Worm (Caenorhabditis elegans) whole organism, L4 larva: ENCODE data around the gene Y62E10A.24.

Source experiments
- F49E8.2 ChIP-seq: sonication (generic microtip); optimal IDR thresholded peaks from 2 replicates; lab custom pipeline; 2016; ENCODE audit warnings: missing compliant biosample characterization, mild to moderate bottlenecking, missing genetic modification characterization, borderline replicate concordance
- ama-1 ChIP-seq: fragments of 150-350 bp; optimal IDR thresholded peaks from 2 replicates; lab custom pipeline; 2014; ENCODE audit warnings: inconsistent platforms, mixed read lengths
- ceh-20 ChIP-seq: fragments of 200-800 bp; sonication (Bioruptor generic); IDR thresholded peaks from 2 replicates; pipeline ENCODE4 v1.3.6; 2022; ENCODE audit warnings: missing genetic modification reagents, missing genetic modification characterization, missing compliant biosample characterization
- ceh-28 ChIP-seq: fragments of 150-350 bp; optimal IDR thresholded peaks from 2 replicates; lab custom pipeline; 2014; ENCODE audit warnings: missing biosample characterization, missing genetic modification reagents, missing genetic modification characterization
- madf-5 ChIP-seq, 2 experiments: fragments of 200-800 bp; sonication (Bioruptor generic); IDR thresholded peaks; 2 replicates each; pipeline ENCODE4 v1.3.6; 2022; ENCODE audit warnings: missing compliant biosample characterization in 2 of 2, missing genetic modification characterization in 2 of 2
- sdz-12 ChIP-seq: fragments of 200-800 bp; sonication (Bioruptor generic); optimal IDR thresholded peaks from 2 replicates; lab custom pipeline; 2018; ENCODE audit warnings: mild to moderate bottlenecking, missing genetic modification characterization, missing compliant biosample characterization

- TF ChIP-seq sdz-12 (GFP tag; lab: Kevin White, UChicago) (no peak), ama-1 (peak; percentile 20), madf-5 (GFP tag; IDR thresholded peaks at IDR 0.05; lab: Robert Waterston, UW) (no peak), ceh-20 (GFP tag; lab: Robert Waterston, UW) (no peak), F49E8.2 (tag; lab: Kevin White, UChicago) (no peak), ceh-28 (tag; lab: Kevin White, UChicago) (no peak)
Measured at ce11 chrIV:13386043-13386442, 15.5 kb downstream of the Y62E10A.24 start, which contains the start of the genes Y62E10A.20, Y62E10A.23 and mdt-9.
